Fruit fly (Drosophila melanogaster): Measurements from ENCODE around the gene CG13360.
A peak's percentile ranks its signal among the peaks of the same experiment; 100 is the strongest.

Gene CG13360

DNA sequence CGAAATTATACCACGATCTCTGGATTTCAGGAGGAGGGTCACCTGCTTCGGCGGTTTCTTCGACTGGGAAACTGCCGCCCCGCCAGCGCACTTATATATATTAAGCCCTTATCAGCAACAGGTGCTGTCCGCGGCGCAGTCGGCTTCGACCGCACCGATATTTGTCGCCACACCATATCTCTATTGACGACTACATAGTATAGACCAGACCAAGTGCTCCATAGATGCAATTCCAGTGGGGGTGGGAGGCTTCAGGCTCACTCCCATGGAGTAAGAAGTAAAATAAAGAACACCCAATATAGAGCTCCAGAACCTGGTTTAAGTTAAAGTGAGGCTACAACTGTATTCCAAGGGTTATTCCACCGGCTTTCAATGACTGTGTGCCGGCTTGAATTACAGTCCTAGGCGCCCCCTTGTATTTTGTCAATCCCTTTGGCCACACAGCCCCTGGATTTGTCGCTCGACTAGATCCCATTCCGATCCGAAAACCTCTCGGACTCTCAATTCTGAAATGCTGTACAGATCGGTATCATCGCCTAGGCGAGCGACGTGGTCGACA is at the start of gene CG13360:
Gene CG13360, minus strand, starts transcription at position 51 of the 559 bp plus-strand sequence.
- TF ChIP-seq CG4496 (GFP tag; IDR thresholded peaks at IDR 0.05) (no peak), CG15710 (tag; optimal IDR thresholded peaks at IDR 0.05) (no peak), CG10348 (GFP tag; IDR thresholded peaks at IDR 0.05) (no peak), CG9948 (tag; optimal IDR thresholded peaks at IDR 0.05) (no peak), Ets98B (GFP tag; IDR thresholded peaks at IDR 0.05) (no peak), CG12605 (GFP tag; IDR thresholded peaks at IDR 0.05) (no peak), Pif1A (GFP tag; optimal IDR thresholded peaks at IDR 0.05) (no peak), CG32121 (GFP tag; IDR thresholded peaks at IDR 0.05) (no peak), CG17806 (tag; optimal IDR thresholded peaks at IDR 0.05) (no peak), CG14655 (GFP tag; optimal IDR thresholded peaks at IDR 0.05) (no peak), CG8301 (tag; optimal IDR thresholded peaks at IDR 0.05) (no peak), EcR (GFP tag; optimal IDR thresholded peaks at IDR 0.05) (no peak), CG13204 (GFP tag; optimal IDR thresholded peaks at IDR 0.05) (no peak)

dm6 chrX:838012-838411 is 48.1 kb upstream of the CG13360 start:
- peak; percentile 51 for TF ChIP-seq CG8301 (tag; optimal IDR thresholded peaks at IDR 0.05)
- TF ChIP-seq CG4496 (GFP tag; IDR thresholded peaks at IDR 0.05) = peak; percentile 38; the same call in 1 of the 3 replicates
- TF ChIP-seq CG14655 (GFP tag; optimal IDR thresholded peaks at IDR 0.05) = peak; percentile 74
- TF ChIP-seq Pif1A (GFP tag; optimal IDR thresholded peaks at IDR 0.05) = peak; percentile 26
- peak; percentile 44; the same call in 1 of the 2 replicates for TF ChIP-seq Ets98B (GFP tag; IDR thresholded peaks at IDR 0.05)
- TF ChIP-seq fd96Ca (GFP tag; IDR thresholded peaks at IDR 0.05) = peak; percentile 47; the same call in 1 of the 3 replicates
- no peak for TF ChIP-seq CG9948 (tag; optimal IDR thresholded peaks at IDR 0.05)
- TF ChIP-seq rn (GFP tag; IDR thresholded peaks at IDR 0.05) = no peak
- no peak for TF ChIP-seq CG32121 (GFP tag; IDR thresholded peaks at IDR 0.05)

DNA sequence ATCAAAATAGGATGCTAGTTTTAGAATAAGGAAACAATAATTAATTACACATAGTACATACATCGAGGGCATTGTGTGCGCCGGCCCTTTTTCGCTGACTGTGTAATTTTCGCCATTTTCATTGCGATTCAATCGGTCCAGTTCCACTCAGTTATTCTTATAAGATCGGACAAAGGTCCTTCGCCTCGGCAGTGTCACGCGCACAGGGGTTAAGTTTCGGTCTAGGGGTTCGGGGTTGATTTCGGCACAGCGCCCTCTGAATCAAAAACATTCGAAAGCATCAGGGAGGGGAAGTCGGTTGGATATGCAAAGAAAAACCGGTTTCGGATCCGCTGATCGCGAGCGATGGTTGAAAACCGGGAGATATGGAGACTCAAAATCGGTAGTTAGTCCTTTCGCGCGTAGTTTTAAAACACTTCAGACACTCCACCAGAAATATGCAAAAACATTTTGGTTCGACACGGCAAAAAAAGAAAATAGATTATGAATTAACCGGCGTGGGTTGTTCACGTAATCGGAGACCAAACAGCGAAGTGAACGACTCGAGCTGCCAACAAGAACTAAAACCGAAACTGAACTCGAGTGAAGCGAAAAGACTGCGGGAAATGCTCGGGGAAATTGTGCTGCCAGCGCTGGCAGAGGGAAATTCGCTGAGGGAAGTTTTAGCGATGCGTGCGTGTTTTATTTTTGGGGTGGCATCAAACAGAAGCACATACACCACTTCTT is 46.2 kb upstream of the CG13360 start:
- TF ChIP-seq CG13204 (GFP tag; optimal IDR thresholded peaks at IDR 0.05) = no peak
- 0 out of 3 replicates have a peak, but pooled peaks have one; percentile 17 for TF ChIP-seq CG4496 (GFP tag; IDR thresholded peaks at IDR 0.05)

DNA sequence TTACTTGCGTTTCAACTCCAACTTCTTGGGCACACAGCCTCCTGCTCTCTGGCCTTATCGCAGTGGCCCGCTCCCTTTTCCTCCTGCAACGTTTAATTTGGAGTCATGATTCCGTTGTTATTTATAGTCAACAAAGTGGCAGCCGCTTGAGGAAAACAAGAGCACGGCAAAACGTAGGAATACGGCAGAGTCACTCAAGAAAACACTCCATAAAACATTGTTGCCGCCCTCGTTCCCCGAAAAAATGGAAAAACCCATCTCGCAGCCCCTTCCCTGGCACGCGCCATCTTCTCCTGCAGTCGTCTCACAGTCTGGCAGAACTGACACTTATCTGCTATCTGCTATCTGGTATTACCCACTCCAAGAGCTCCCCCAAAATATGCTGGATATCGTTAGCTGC is 35.1 kb upstream of the CG13360 start:
- TF ChIP-seq CG12605 (GFP tag; IDR thresholded peaks at IDR 0.05) (no peak), CG15710 (tag; optimal IDR thresholded peaks at IDR 0.05) (no peak), CG34367 (tag; optimal IDR thresholded peaks at IDR 0.05) (no peak), CG4496 (GFP tag; IDR thresholded peaks at IDR 0.05) (no peak)

dm6 chrX:805907-806306 is 16.0 kb upstream of the CG13360 start, which contains the start of gene Sec22:
TSS of gene Sec22 (plus strand) at chrX:806076.
- peak; percentile 19 for TF ChIP-seq Snoo (tag; optimal IDR thresholded peaks at IDR 0.05)
- TF ChIP-seq CG12605 (GFP tag; IDR thresholded peaks at IDR 0.05) = no peak
- TF ChIP-seq CG4496 (GFP tag; IDR thresholded peaks at IDR 0.05) = peak; percentile 44; the same call in 1 of the 3 replicates
- no peak; the same call in 1 of the 2 replicates for TF ChIP-seq Ets98B (GFP tag; IDR thresholded peaks at IDR 0.05)
- no peak for TF ChIP-seq CG8301 (tag; optimal IDR thresholded peaks at IDR 0.05)
- TF ChIP-seq CG34367 (tag; optimal IDR thresholded peaks at IDR 0.05) = peak; percentile 2
- TF ChIP-seq Pif1B (GFP tag; optimal IDR thresholded peaks at IDR 0.05) = no peak
- TF ChIP-seq Pif1A (GFP tag; optimal IDR thresholded peaks at IDR 0.05) = no peak
- TF ChIP-seq D1 (tag; optimal IDR thresholded peaks at IDR 0.05) = no peak
- TF ChIP-seq CG17806 (tag; optimal IDR thresholded peaks at IDR 0.05) = no peak

dm6 chrX:804821-805220 is 14.9 kb upstream of the CG13360 start, which contains the start of gene CG13358:
TSS of gene CG13358 (minus strand) at chrX:804921.
- TF ChIP-seq Ets98B (GFP tag; IDR thresholded peaks at IDR 0.05) (no peak), CG4496 (GFP tag; IDR thresholded peaks at IDR 0.05) (no peak), CG8301 (tag; optimal IDR thresholded peaks at IDR 0.05) (peak; percentile 14)

DNA sequence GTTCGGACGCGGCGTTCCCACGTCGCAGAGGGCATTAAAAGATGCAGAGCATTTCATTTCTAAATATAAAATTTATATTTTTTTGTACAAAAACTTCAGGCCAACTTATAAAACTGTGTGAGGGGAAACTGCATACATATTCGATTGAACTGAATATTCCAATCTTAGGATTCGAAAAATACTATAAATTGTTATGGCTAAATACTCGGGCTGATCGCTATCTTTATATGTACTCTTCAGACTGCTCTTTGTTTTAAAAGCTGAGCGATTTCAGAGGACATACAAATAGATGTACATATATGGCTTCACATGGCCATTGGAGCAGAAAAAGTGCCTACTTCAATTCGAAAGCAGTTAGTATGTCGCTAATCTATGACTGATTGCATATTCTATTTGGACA is 13.5 kb upstream of the CG13360 start, which contains the start of gene CG13359:
Gene CG13359, minus strand, starts transcription at position 101 of the 400 bp plus-strand sequence.
- TF ChIP-seq CG8301 (tag; optimal IDR thresholded peaks at IDR 0.05) = no peak
- TF ChIP-seq CG34367 (tag; optimal IDR thresholded peaks at IDR 0.05) = no peak

DNA sequence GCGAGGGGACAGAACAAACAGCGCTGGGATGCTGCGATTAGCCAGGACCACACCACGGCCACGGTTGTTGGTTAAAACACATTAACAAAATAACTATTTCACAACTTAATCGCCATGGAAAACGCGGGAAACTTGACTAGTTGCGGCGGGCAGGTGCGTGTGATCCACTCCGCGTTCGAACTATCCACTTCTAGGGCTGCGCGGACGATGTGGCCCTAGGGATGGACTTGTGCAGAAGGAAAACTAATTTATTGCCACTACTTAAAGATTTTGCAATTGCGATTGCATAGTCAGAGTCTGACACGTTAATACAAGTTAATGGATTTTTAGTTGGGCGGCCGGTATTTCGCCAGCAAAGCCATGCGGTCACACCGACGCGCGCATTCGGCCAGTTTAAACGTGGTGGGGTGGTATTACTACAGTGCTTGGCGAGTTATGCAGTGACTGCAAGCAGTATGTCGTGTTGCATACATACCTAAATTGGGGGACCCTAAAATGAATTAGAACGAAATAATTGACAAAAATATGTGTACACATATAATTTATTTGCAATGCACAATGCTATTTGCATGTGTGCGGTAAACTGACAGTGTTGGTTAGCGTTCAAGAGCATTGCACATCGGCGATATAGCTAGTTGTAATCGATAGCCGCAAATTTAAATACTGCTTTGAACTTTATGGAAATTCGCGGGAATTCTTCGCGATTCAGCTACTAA is 11.4 kb upstream of the CG13360 start, which contains the start of gene Rbf:
Gene Rbf, minus strand, starts transcription at position 323 of the 716 bp plus-strand sequence.
- no peak for TF ChIP-seq CG17806 (tag; optimal IDR thresholded peaks at IDR 0.05)
- no peak for TF ChIP-seq Pif1B (GFP tag; optimal IDR thresholded peaks at IDR 0.05)
- no peak for TF ChIP-seq gl (tag; optimal IDR thresholded peaks at IDR 0.05)
- no peak for TF ChIP-seq Snoo (tag; optimal IDR thresholded peaks at IDR 0.05)
- TF ChIP-seq Ets98B (GFP tag; IDR thresholded peaks at IDR 0.05) = no peak
- no peak for TF ChIP-seq Pif1A (GFP tag; optimal IDR thresholded peaks at IDR 0.05)
- no peak for TF ChIP-seq CG15710 (tag; optimal IDR thresholded peaks at IDR 0.05)
- TF ChIP-seq CG14655 (GFP tag; optimal IDR thresholded peaks at IDR 0.05) = no peak
- TF ChIP-seq CG10348 (GFP tag; IDR thresholded peaks at IDR 0.05) = no peak
- TF ChIP-seq CG34367 (tag; optimal IDR thresholded peaks at IDR 0.05) = no peak
- TF ChIP-seq CG9948 (tag; optimal IDR thresholded peaks at IDR 0.05) = no peak
- no peak for TF ChIP-seq CG32121 (GFP tag; IDR thresholded peaks at IDR 0.05)
- no peak for TF ChIP-seq rn (GFP tag; IDR thresholded peaks at IDR 0.05)
- no peak for TF ChIP-seq CG12605 (GFP tag; IDR thresholded peaks at IDR 0.05)
- no peak for TF ChIP-seq CG8301 (tag; optimal IDR thresholded peaks at IDR 0.05)
- TF ChIP-seq CG13204 (GFP tag; optimal IDR thresholded peaks at IDR 0.05) = no peak
- TF ChIP-seq D1 (tag; optimal IDR thresholded peaks at IDR 0.05) = no peak

Measured in whole organism, pupa.